Worm (Caenorhabditis elegans) whole organism, late embryonic: ENCODE data around the gene C46C2.3.
"Not testable (repeated sequence)": the region's sequence is repeated elsewhere in the genome, so short reads cannot be mapped to it uniquely, and the experiment has no call there.

Source experiments
- C08G9.2 ChIP-seq: sonication (generic microtip); optimal IDR thresholded peaks from 2 replicates; lab custom pipeline; 2016; ENCODE audit warnings: mild to moderate bottlenecking, missing genetic modification characterization, moderate library complexity, missing compliant biosample characterization
- C38D4.7 ChIP-seq: fragments of 200-800 bp; sonication (Bioruptor generic); optimal IDR thresholded peaks from 2 replicates; lab custom pipeline; 2018; ENCODE audit warnings: mild to moderate bottlenecking, missing genetic modification characterization, moderate library complexity, missing compliant biosample characterization
- K02D7.2 ChIP-seq: sonication (generic microtip); optimal IDR thresholded peaks from 2 replicates; lab custom pipeline; 2017; ENCODE audit warnings: mild to moderate bottlenecking, missing genetic modification characterization, missing compliant biosample characterization
- K09A11.1 ChIP-seq: sonication (generic microtip); optimal IDR thresholded peaks from 2 replicates; lab custom pipeline; 2017; ENCODE audit warnings: antibody characterized with exemption, mild to moderate bottlenecking, missing genetic modification characterization, missing compliant biosample characterization; ENCODE audit not compliant: insufficient read depth
- T23F11.4 ChIP-seq: fragments of 200-800 bp; sonication (Bioruptor generic); optimal IDR thresholded peaks from 2 replicates; lab custom pipeline; 2018; ENCODE audit warnings: mild to moderate bottlenecking, missing genetic modification characterization, missing compliant biosample characterization
- ahr-1 ChIP-seq: sonication (generic microtip); optimal IDR thresholded peaks from 2 replicates; lab custom pipeline; 2016; ENCODE audit warnings: missing genetic modification characterization, missing compliant biosample characterization
- ceh-22 ChIP-seq: sonication (generic microtip); optimal IDR thresholded peaks from 2 replicates; lab custom pipeline; 2017; ENCODE audit warnings: missing biosample characterization, missing genetic modification characterization
- ceh-24 ChIP-seq: sonication (generic microtip); optimal IDR thresholded peaks from 2 replicates; lab custom pipeline; 2016; ENCODE audit warnings: mild to moderate bottlenecking, missing genetic modification characterization, missing compliant biosample characterization
- ceh-30 ChIP-seq: fragments of 150-350 bp; optimal IDR thresholded peaks from 2 replicates; lab custom pipeline; 2014; ENCODE audit warnings: missing biosample characterization, missing genetic modification characterization
- ceh-45 ChIP-seq: fragments of 200-800 bp; sonication (Bioruptor generic); IDR thresholded peaks from 2 replicates; pipeline ENCODE4 v1.3.6; 2022; ENCODE audit warnings: missing genetic modification reagents, missing genetic modification characterization, missing compliant biosample characterization
- ceh-48 ChIP-seq: sonication (generic microtip); optimal IDR thresholded peaks from 2 replicates; lab custom pipeline; 2016; ENCODE audit warnings: missing genetic modification characterization, inconsistent platforms, missing compliant biosample characterization
- ceh-9 ChIP-seq: sonication (generic microtip); optimal IDR thresholded peaks from 2 replicates; lab custom pipeline; 2016; ENCODE audit warnings: mild to moderate bottlenecking, missing genetic modification characterization, inconsistent platforms, missing compliant biosample characterization
- elt-2 ChIP-seq: sonication (generic microtip); optimal IDR thresholded peaks from 2 replicates; lab custom pipeline; 2016; ENCODE audit warnings: missing genetic modification reagents, missing genetic modification characterization, missing compliant biosample characterization
- ets-4 ChIP-seq: sonication (generic microtip); optimal IDR thresholded peaks from 2 replicates; lab custom pipeline; 2016; ENCODE audit warnings: missing genetic modification characterization, missing compliant biosample characterization
- eyg-1 ChIP-seq: sonication (generic microtip); optimal IDR thresholded peaks from 2 replicates; lab custom pipeline; 2016; ENCODE audit warnings: missing genotype, missing genetic modification characterization, missing compliant biosample characterization
- fkh-6 ChIP-seq: sonication (generic microtip); optimal IDR thresholded peaks from 2 replicates; lab custom pipeline; 2016; ENCODE audit warnings: missing genetic modification characterization, missing compliant biosample characterization
- hlh-13 ChIP-seq: fragments of 200-800 bp; sonication (Bioruptor generic); optimal IDR thresholded peaks from 2 replicates; lab custom pipeline; 2018; ENCODE audit warnings: mild to moderate bottlenecking, missing genetic modification characterization, missing compliant biosample characterization
- hlh-8 ChIP-seq: sonication (generic microtip); optimal IDR thresholded peaks from 2 replicates; lab custom pipeline; 2016; ENCODE audit warnings: missing genotype, missing genetic modification characterization, missing compliant biosample characterization
- madf-2 ChIP-seq: sonication (generic microtip); optimal IDR thresholded peaks from 2 replicates; lab custom pipeline; 2017; ENCODE audit warnings: missing genetic modification characterization, missing compliant biosample characterization
- nfya-1 ChIP-seq: sonication (generic microtip); optimal IDR thresholded peaks from 2 replicates; lab custom pipeline; 2017; ENCODE audit warnings: missing genetic modification characterization, mild to moderate bottlenecking, missing compliant biosample characterization, antibody characterized with exemption, moderate library complexity
- nhr-11 ChIP-seq: fragments of 150-350 bp; optimal IDR thresholded peaks from 2 replicates; lab custom pipeline; 2014; ENCODE audit warnings: missing biosample characterization, missing genetic modification characterization
- npax-4 ChIP-seq: sonication (generic microtip); optimal IDR thresholded peaks from 2 replicates; lab custom pipeline; 2016; ENCODE audit warnings: missing genetic modification characterization, missing compliant biosample characterization
- pha-4 ChIP-seq: fragments of 150-350 bp; optimal IDR thresholded peaks from 2 replicates; lab custom pipeline; 2018; ENCODE audit warnings: missing biosample characterization, missing genetic modification reagents, missing genetic modification characterization
- pqm-1 ChIP-seq: sonication (generic microtip); optimal IDR thresholded peaks from 2 replicates; lab custom pipeline; 2016; ENCODE audit warnings: missing genetic modification characterization, missing compliant biosample characterization
- pros-1 ChIP-seq: fragments of 150-350 bp; optimal IDR thresholded peaks from 2 replicates; lab custom pipeline; 2014; ENCODE audit warnings: missing biosample characterization, missing genetic modification reagents, missing genetic modification characterization
- ref-2 ChIP-seq: sonication (generic microtip); optimal IDR thresholded peaks from 2 replicates; lab custom pipeline; 2016; ENCODE audit warnings: missing genetic modification characterization, missing compliant biosample characterization
- sdc-2 ChIP-seq: sonication (generic microtip); optimal IDR thresholded peaks from 2 replicates; lab custom pipeline; 2016; ENCODE audit warnings: missing genotype, missing genetic modification characterization, missing compliant biosample characterization
- sox-4 ChIP-seq: sonication (generic microtip); optimal IDR thresholded peaks from 2 replicates; lab custom pipeline; 2017; ENCODE audit warnings: mild to moderate bottlenecking, missing genetic modification characterization, inconsistent platforms, missing compliant biosample characterization
- syd-9 ChIP-seq: sonication (generic microtip); optimal IDR thresholded peaks from 2 replicates; lab custom pipeline; 2016; ENCODE audit warnings: mild to moderate bottlenecking, missing genetic modification characterization, moderate library complexity, missing compliant biosample characterization
- tbx-7 ChIP-seq: sonication (generic microtip); optimal IDR thresholded peaks from 2 replicates; lab custom pipeline; 2016; ENCODE audit warnings: missing genotype, missing genetic modification characterization, missing compliant biosample characterization
- ttx-3 ChIP-seq: sonication (generic microtip); optimal IDR thresholded peaks from 2 replicates; lab custom pipeline; 2016; ENCODE audit warnings: missing genetic modification reagents, missing genetic modification characterization, missing compliant biosample characterization
- unc-3 ChIP-seq, 2 experiments: fragments of 200-800 bp in 1 of 2; sonication (Bioruptor generic) in 1 of 2; sonication (generic microtip) in 1 of 2; conservative IDR thresholded peaks in 1 of 2; optimal IDR thresholded peaks in 1 of 2; 2 replicates each; pipeline versions ENCODE4 v1.3.6 to Lab custom; 2016 to 2022; ENCODE audit warnings: missing compliant biosample characterization in 2 of 2, missing genetic modification characterization in 2 of 2, missing genetic modification reagents in 1 of 2
- unc-42 ChIP-seq: sonication (generic microtip); optimal IDR thresholded peaks from 2 replicates; lab custom pipeline; 2016; ENCODE audit warnings: missing genotype, missing genetic modification characterization, missing compliant biosample characterization
- unc-86 ChIP-seq: sonication (generic microtip); optimal IDR thresholded peaks from 2 replicates; lab custom pipeline; 2016; ENCODE audit warnings: missing genetic modification characterization, missing compliant biosample characterization

C46C2.3 gene

DNA sequence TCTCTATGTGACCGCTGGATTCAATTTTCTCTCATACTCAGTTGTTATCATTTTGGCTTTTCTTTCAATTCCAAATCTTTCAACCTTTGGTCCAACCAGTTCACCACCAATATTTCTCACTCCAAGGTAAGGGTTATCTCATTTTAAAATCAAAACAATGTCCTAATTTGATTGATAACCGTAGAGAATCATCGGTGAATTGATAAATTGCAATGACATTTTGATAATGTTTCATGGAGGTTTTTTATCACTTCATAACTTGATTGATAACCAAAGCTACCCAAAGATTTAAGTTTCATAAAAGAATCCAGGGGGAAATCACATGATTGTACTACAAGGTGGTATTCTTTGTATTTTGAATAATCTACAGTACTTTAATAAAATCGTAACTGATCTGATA lies 14.2 kb downstream of the C46C2.3 start:
- TF ChIP-seq sox-4, result no peak
- no peak for TF ChIP-seq T23F11.4 (GFP tag; lab: Kevin White, UChicago)
- peak; percentile 49 for TF ChIP-seq elt-2 (tag; lab: Kevin White, UChicago)

ce11 chrIV:9243670-9244069 lies 18.7 kb downstream of the C46C2.3 start, which contains the start of gene rab-28:
rab-28 (minus strand) TSS chrIV:9244012.
- TF ChIP-seq nhr-11 (tag; lab: Kevin White, UChicago), result no peak
- TF ChIP-seq unc-42 (tag; lab: Kevin White, UChicago), result no peak
- no peak for TF ChIP-seq ceh-24 (tag; lab: Kevin White, UChicago)
- no peak for TF ChIP-seq T23F11.4 (GFP tag; lab: Kevin White, UChicago)
- TF ChIP-seq npax-4 (tag; lab: Kevin White, UChicago), result no peak
- no peak for TF ChIP-seq ceh-22 (tag; lab: Kevin White, UChicago)
- TF ChIP-seq pros-1 (tag; lab: Kevin White, UChicago), result no peak
- TF ChIP-seq ceh-48 (tag; lab: Kevin White, UChicago), result no peak
- no peak for TF ChIP-seq unc-86
- no peak for TF ChIP-seq madf-2 (tag; lab: Kevin White, UChicago)
- no peak for TF ChIP-seq ceh-9 (tag; lab: Kevin White, UChicago)

DNA sequence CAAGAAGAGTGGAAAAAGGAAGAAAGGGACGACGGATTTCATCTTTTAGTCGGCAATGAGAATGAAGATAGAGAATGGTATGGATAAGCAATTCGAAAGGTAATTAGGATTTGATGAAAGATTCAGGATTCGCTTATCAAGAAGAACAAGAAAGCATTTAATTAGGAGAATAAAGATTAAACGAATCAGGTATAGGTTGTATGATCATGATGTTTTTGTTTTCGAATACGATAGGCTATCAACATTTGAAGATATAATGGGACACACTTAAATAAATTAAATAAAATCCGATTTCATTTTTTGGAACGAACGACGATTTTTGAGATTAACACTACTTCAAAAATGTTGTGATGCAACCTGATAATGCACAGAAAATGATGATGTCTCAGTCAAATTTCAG lies 20.5 kb downstream of the C46C2.3 start, which contains the start of gene Y11D7A.5:
Gene Y11D7A.5 (minus strand): TSS at position 101 of the 400 bp plus-strand sequence.
- TF ChIP-seq C38D4.7 (GFP tag; lab: Kevin White, UChicago) (no peak), unc-86 (no peak), fkh-6 (tag; lab: Kevin White, UChicago) (no peak), ceh-30 (tag; lab: Kevin White, UChicago) (no peak), ref-2 (tag; lab: Kevin White, UChicago) (no peak), pqm-1 (tag; lab: Kevin White, UChicago) (no peak), unc-3 (GFP tag; conservative IDR thresholded peaks at IDR 0.05; lab: Robert Waterston, UW) (no peak), unc-3 (tag; optimal IDR thresholded peaks at IDR 0.05; lab: Kevin White, UChicago) (no peak), ahr-1 (no peak), ets-4 (tag; lab: Kevin White, UChicago) (no peak), sox-4 (no peak), nhr-11 (tag; lab: Kevin White, UChicago) (no peak), ceh-45 (no peak), nfya-1 (tag; lab: Kevin White, UChicago) (no peak), tbx-7 (tag; lab: Kevin White, UChicago) (no peak), pros-1 (tag; lab: Kevin White, UChicago) (no peak), K09A11.1 (tag; lab: Kevin White, UChicago) (no peak), C08G9.2 (tag; lab: Kevin White, UChicago) (no peak), madf-2 (tag; lab: Kevin White, UChicago) (no peak), syd-9 (no peak)

DNA sequence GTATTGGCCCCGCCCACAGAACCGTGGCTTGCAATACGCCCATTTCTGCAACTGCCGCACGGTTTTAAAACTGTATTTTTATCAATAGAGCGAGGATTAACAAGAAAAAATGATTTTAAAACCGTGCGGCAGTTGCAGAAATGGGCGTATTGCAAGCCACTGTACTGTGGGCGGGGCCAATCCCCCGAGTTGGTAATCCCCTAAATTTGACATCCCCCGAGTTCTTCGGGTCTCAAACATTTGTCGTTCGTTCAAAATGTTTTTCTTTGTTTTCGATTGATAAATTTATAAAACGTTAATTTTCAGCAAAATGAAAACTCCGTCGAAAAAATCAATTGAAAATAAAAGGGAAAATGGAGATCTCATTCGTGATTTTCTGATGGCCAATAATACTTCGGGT lies 24.3 kb downstream of the C46C2.3 start, which contains the start of gene Y11D7A.7:
Gene Y11D7A.7 (plus strand): TSS at position 301 of the 400 bp plus-strand sequence.
- TF ChIP-seq ceh-9 (tag; lab: Kevin White, UChicago); hlh-13 (GFP tag; lab: Kevin White, UChicago); nfya-1 (tag; lab: Kevin White, UChicago): not testable (repeated sequence)

- TF ChIP-seq K02D7.2 (tag; lab: Kevin White, UChicago), result no peak
- no peak for TF ChIP-seq ceh-9 (tag; lab: Kevin White, UChicago)
- TF ChIP-seq npax-4 (tag; lab: Kevin White, UChicago), result no peak
- TF ChIP-seq pqm-1 (tag; lab: Kevin White, UChicago), result no peak
- TF ChIP-seq ceh-30 (tag; lab: Kevin White, UChicago), result no peak
- TF ChIP-seq pha-4 (tag; lab: Kevin White, UChicago), result no peak
- TF ChIP-seq syd-9, result no peak
- TF ChIP-seq sdc-2 (tag; lab: Kevin White, UChicago), result no peak
- TF ChIP-seq fkh-6 (tag; lab: Kevin White, UChicago), result no peak
- TF ChIP-seq hlh-8 (tag; lab: Kevin White, UChicago), result no peak
- TF ChIP-seq ceh-45, result no peak
- no peak for TF ChIP-seq ttx-3
- TF ChIP-seq eyg-1 (tag; lab: Kevin White, UChicago), result no peak
Observed at ce11 chrIV:9251079-9251478, 26.2 kb downstream of the C46C2.3 start, which contains the start of gene Y11D7A.8. Y11D7A.8 (plus strand) TSS chrIV:9251379.
